Fruit fly (Drosophila melanogaster) whole organism, embryonic: ENCODE measurements around the gene CG44000.
A peak's percentile ranks its signal among the peaks of the same experiment; 100 is the strongest.

ENCODE experiments used
- B-H2 ChIP-seq: fragments of 200-800 bp; sonication (Bioruptor generic); optimal IDR thresholded peaks from 2 replicates; lab custom pipeline; 2018; ENCODE audit warnings: missing biosample characterization, mild to moderate bottlenecking, missing genetic modification characterization
- Bgb ChIP-seq: fragments of 200-800 bp; sonication (Bioruptor generic); IDR thresholded peaks from 2 replicates; pipeline ENCODE4 v1.3.6; 2022; ENCODE audit warnings: missing biosample characterization, missing genetic modification characterization; ENCODE audit not compliant: partially characterized antibody
- BtbVII ChIP-seq: fragments of 200-800 bp; sonication (Bioruptor generic); optimal IDR thresholded peaks from 3 replicates; lab custom pipeline; 2017; ENCODE audit warnings: missing biosample characterization, mild to moderate bottlenecking, missing genetic modification characterization
- CG11456 ChIP-seq: fragments of 200-800 bp; sonication (Bioruptor generic); IDR thresholded peaks from 3 replicates; pipeline ENCODE4 v1.3.6; 2022; ENCODE audit warnings: missing biosample characterization, missing genetic modification characterization
- CG13123 ChIP-seq: fragments of 200-800 bp; sonication (Bioruptor generic); optimal IDR thresholded peaks from 2 replicates; lab custom pipeline; 2016; ENCODE audit warnings: missing biosample characterization, missing genetic modification characterization
- CG14050 ChIP-seq: fragments of 200-800 bp; sonication (Bioruptor generic); IDR thresholded peaks from 3 replicates; pipeline ENCODE4 v1.3.6; 2022; ENCODE audit warnings: missing biosample characterization, missing genetic modification characterization
- CG14441 ChIP-seq: fragments of 200-800 bp; sonication (Bioruptor generic); IDR thresholded peaks from 2 replicates; pipeline ENCODE4 v1.3.6; 2022; ENCODE audit warnings: missing biosample characterization, missing genetic modification characterization
- CG1792 ChIP-seq: fragments of 200-800 bp; sonication (Bioruptor generic); optimal IDR thresholded peaks from 2 replicates; lab custom pipeline; 2016; ENCODE audit warnings: missing biosample characterization, missing genetic modification characterization
- CG18262 ChIP-seq: fragments of 200-800 bp; optimal IDR thresholded peaks from 3 replicates; lab custom pipeline; 2019; ENCODE audit warnings: missing biosample characterization, mild to moderate bottlenecking, missing genetic modification characterization, moderate library complexity
- CG2202 ChIP-seq: fragments of 200-800 bp; sonication (Bioruptor generic); optimal IDR thresholded peaks from 2 replicates; lab custom pipeline; 2018; ENCODE audit warnings: missing biosample characterization, mild to moderate bottlenecking, missing genetic modification characterization
- CG2712 ChIP-seq: fragments of 200-800 bp; optimal IDR thresholded peaks from 3 replicates; lab custom pipeline; 2019; ENCODE audit warnings: missing biosample characterization, mild to moderate bottlenecking, missing genetic modification characterization, moderate library complexity
- CG31365 ChIP-seq: fragments of 200-800 bp; sonication (Bioruptor generic); optimal IDR thresholded peaks from 2 replicates; lab custom pipeline; 2018; ENCODE audit warnings: missing biosample characterization, mild to moderate bottlenecking, missing genetic modification characterization
- CG31441 ChIP-seq: fragments of 200-800 bp; sonication (Bioruptor generic); IDR thresholded peaks from 2 replicates; pipeline ENCODE4 v1.3.6; 2022; ENCODE audit warnings: missing biosample characterization, missing genetic modification characterization
- CG3163 ChIP-seq: fragments of 200-800 bp; sonication (Bioruptor generic); optimal IDR thresholded peaks from 3 replicates; lab custom pipeline; 2016; ENCODE audit warnings: missing biosample characterization, missing genetic modification characterization
- CG4404 ChIP-seq: fragments of 200-800 bp; sonication (Bioruptor generic); IDR thresholded peaks from 2 replicates; pipeline ENCODE4 v1.3.6; 2022; ENCODE audit warnings: missing biosample characterization, missing genetic modification characterization
- CG6654 ChIP-seq: fragments of 200-800 bp; sonication (Bioruptor generic); optimal IDR thresholded peaks from 2 replicates; lab custom pipeline; 2017; ENCODE audit warnings: missing biosample characterization, mild to moderate bottlenecking, missing genetic modification characterization
- CG7556 ChIP-seq: fragments of 200-800 bp; sonication (Bioruptor generic); optimal IDR thresholded peaks from 2 replicates; lab custom pipeline; 2017; ENCODE audit warnings: missing biosample characterization, mild to moderate bottlenecking, missing genetic modification characterization
- CG7839 ChIP-seq: fragments of 200-800 bp; sonication (Bioruptor generic); optimal IDR thresholded peaks from 3 replicates; lab custom pipeline; 2018; ENCODE audit warnings: missing biosample characterization, mild to moderate bottlenecking, missing genetic modification characterization, moderate library complexity
- CG9817 ChIP-seq: fragments of 200-800 bp; sonication (Bioruptor generic); optimal IDR thresholded peaks from 2 replicates; lab custom pipeline; 2018; ENCODE audit warnings: missing biosample characterization, mild to moderate bottlenecking, missing genetic modification characterization, moderate library complexity
- D19A ChIP-seq: fragments of 200-800 bp; optimal IDR thresholded peaks from 3 replicates; lab custom pipeline; 2019; ENCODE audit warnings: missing biosample characterization, mild to moderate bottlenecking, missing genetic modification characterization, moderate library complexity
- Dll ChIP-seq: fragments of 200-800 bp; sonication (Bioruptor generic); IDR thresholded peaks from 4 replicates; pipeline ENCODE4 v1.3.6; 2022; ENCODE audit warnings: missing biosample characterization, missing genetic modification characterization; ENCODE audit not compliant: partially characterized antibody
- Dp ChIP-seq: fragments of 200-800 bp; sonication (Bioruptor generic); optimal IDR thresholded peaks from 2 replicates; lab custom pipeline; 2018; ENCODE audit warnings: missing biosample characterization, mild to moderate bottlenecking, missing genetic modification characterization, moderate library complexity
- E2f2 ChIP-seq: fragments of 200-800 bp; sonication (Bioruptor generic); IDR thresholded peaks from 2 replicates; pipeline ENCODE4 v1.3.6; 2022; ENCODE audit warnings: missing biosample characterization, missing genetic modification characterization
- Ets65A ChIP-seq: fragments of 200-800 bp; sonication (Bioruptor generic); peaks from one replicate; lab custom pipeline; 2016; ENCODE audit warnings: missing biosample characterization, missing genetic modification characterization
- HmgD ChIP-seq: fragments of 200-800 bp; sonication (Bioruptor generic); optimal IDR thresholded peaks from 3 replicates; lab custom pipeline; 2016; ENCODE audit warnings: missing biosample characterization, missing genetic modification characterization
- Hr51 ChIP-seq, 2 experiments: fragments of 200-800 bp; sonication (Bioruptor generic); optimal IDR thresholded peaks; 2 replicates in 1 of 2; 3 replicates in 1 of 2; lab custom pipeline; 2016 to 2018; ENCODE audit warnings: missing biosample characterization in 2 of 2, missing genetic modification characterization in 2 of 2, mild to moderate bottlenecking in 1 of 2, moderate library complexity in 1 of 2
- Myb ChIP-seq: fragments of 200-800 bp; sonication (Bioruptor generic); optimal IDR thresholded peaks from 2 replicates; lab custom pipeline; 2016; ENCODE audit warnings: missing biosample characterization, missing genetic modification characterization
- Nf-YA ChIP-seq: fragments of 200-800 bp; sonication (Bioruptor generic); IDR thresholded peaks from 2 replicates; pipeline ENCODE4 v1.3.6; 2022; ENCODE audit warnings: missing biosample characterization, missing genetic modification characterization
- Nf-YC ChIP-seq: fragments of 200-800 bp; optimal IDR thresholded peaks from 3 replicates; lab custom pipeline; 2019; ENCODE audit warnings: missing biosample characterization, mild to moderate bottlenecking, missing genetic modification characterization, moderate library complexity
- Scr ChIP-seq: fragments of 200-800 bp; sonication (Bioruptor generic); IDR thresholded peaks from 2 replicates; pipeline ENCODE4 v1.3.6; 2022; ENCODE audit warnings: missing biosample characterization, missing genetic modification characterization; ENCODE audit not compliant: partially characterized antibody
- Taf1 ChIP-seq: fragments of 200-800 bp; sonication (Bioruptor generic); IDR thresholded peaks from 2 replicates; pipeline ENCODE4 v1.3.6; 2022; ENCODE audit warnings: missing biosample characterization, missing genetic modification characterization
- Xbp1 ChIP-seq: fragments of 200-800 bp; sonication (Bioruptor generic); optimal IDR thresholded peaks from 3 replicates; lab custom pipeline; 2016; ENCODE audit warnings: missing biosample characterization, mild to moderate bottlenecking, missing genetic modification characterization
- ase ChIP-seq: fragments of 200-800 bp; sonication (Bioruptor generic); IDR thresholded peaks from 3 replicates; pipeline ENCODE4 v1.3.6; 2022; ENCODE audit warnings: missing biosample characterization, missing genetic modification characterization
- ato ChIP-seq: fragments of 200-800 bp; sonication (Bioruptor generic); IDR thresholded peaks from 2 replicates; pipeline ENCODE4 v1.3.6; 2022; ENCODE audit warnings: missing biosample characterization, missing genetic modification characterization; ENCODE audit not compliant: partially characterized antibody
- bbx ChIP-seq: fragments of 200-800 bp; sonication (Bioruptor generic); IDR thresholded peaks from 2 replicates; pipeline ENCODE4 v1.3.6; 2022; ENCODE audit warnings: missing biosample characterization, missing genetic modification characterization; ENCODE audit not compliant: partially characterized antibody
- bcd ChIP-seq: fragments of 200-800 bp; sonication (Bioruptor generic); optimal IDR thresholded peaks from 2 replicates; lab custom pipeline; 2017; ENCODE audit warnings: missing biosample characterization, mild to moderate bottlenecking, missing genetic modification characterization
- cad ChIP-seq: fragments of >200 bp; optimal IDR thresholded peaks from 2 replicates; lab custom pipeline; 2017; ENCODE audit warnings: missing biosample characterization, missing genetic modification characterization
- cato ChIP-seq: fragments of 200-800 bp; sonication (Bioruptor generic); optimal IDR thresholded peaks from 2 replicates; lab custom pipeline; 2016; ENCODE audit warnings: missing biosample characterization, missing genetic modification characterization, borderline replicate concordance
- ci ChIP-seq: fragments of 200-800 bp; sonication (Bioruptor generic); IDR thresholded peaks from 3 replicates; pipeline ENCODE4 v1.3.6; 2022; ENCODE audit warnings: missing biosample characterization, missing genetic modification characterization
- crc ChIP-seq: fragments of 200-800 bp; sonication (Bioruptor generic); optimal IDR thresholded peaks from 2 replicates; lab custom pipeline; 2016; ENCODE audit warnings: missing biosample characterization, missing genetic modification characterization
- fu2 ChIP-seq: fragments of 200-800 bp; sonication (Bioruptor generic); optimal IDR thresholded peaks from 2 replicates; lab custom pipeline; 2016; ENCODE audit warnings: missing biosample characterization, missing genetic modification characterization
- h ChIP-seq: fragments of >200 bp; optimal IDR thresholded peaks from 2 replicates; lab custom pipeline; 2017
- luna ChIP-seq: fragments of 200-800 bp; sonication (Bioruptor generic); optimal IDR thresholded peaks from 2 replicates; lab custom pipeline; 2016; ENCODE audit warnings: missing biosample characterization, missing genetic modification characterization
- maf-S ChIP-seq: fragments of 200-800 bp; sonication (Bioruptor generic); optimal IDR thresholded peaks from 2 replicates; lab custom pipeline; 2016; ENCODE audit warnings: missing biosample characterization, missing genetic modification characterization
- mld ChIP-seq: fragments of 200-800 bp; sonication (Bioruptor generic); IDR thresholded peaks from 3 replicates; pipeline ENCODE4 v1.3.6; 2022; ENCODE audit warnings: missing biosample characterization, missing genetic modification characterization; ENCODE audit not compliant: partially characterized antibody
- nom ChIP-seq: fragments of 200-800 bp; sonication (Bioruptor generic); optimal IDR thresholded peaks from 2 replicates; lab custom pipeline; 2017; ENCODE audit warnings: missing biosample characterization, missing genetic modification characterization, mild to moderate bottlenecking, moderate library complexity, missing genetic modification reagents
- stwl ChIP-seq: fragments of 200-800 bp; sonication (Bioruptor generic); optimal IDR thresholded peaks from 3 replicates; lab custom pipeline; 2018; ENCODE audit warnings: missing biosample characterization, mild to moderate bottlenecking, missing genetic modification characterization, moderate library complexity
- tap ChIP-seq: fragments of 200-800 bp; optimal IDR thresholded peaks from 3 replicates; lab custom pipeline; 2019; ENCODE audit warnings: missing biosample characterization, mild to moderate bottlenecking, missing genetic modification characterization, moderate library complexity
- tna ChIP-seq: fragments of 200-800 bp; sonication (Bioruptor generic); IDR thresholded peaks from 2 replicates; pipeline ENCODE4 v1.3.6; 2022; ENCODE audit warnings: missing biosample characterization, missing genetic modification characterization; ENCODE audit not compliant: partially characterized antibody
- toy ChIP-seq: fragments of 200-800 bp; sonication (Bioruptor generic); IDR thresholded peaks from 2 replicates; pipeline ENCODE4 v1.3.6; 2022; ENCODE audit warnings: missing biosample characterization, missing genetic modification characterization
- ttk ChIP-seq: fragments of 200-800 bp; sonication (Bioruptor generic); IDR thresholded peaks from 2 replicates; pipeline ENCODE4 v2.1.2; 2022; ENCODE audit warnings: missing biosample characterization, missing genetic modification characterization

The CG44000 gene

DNA sequence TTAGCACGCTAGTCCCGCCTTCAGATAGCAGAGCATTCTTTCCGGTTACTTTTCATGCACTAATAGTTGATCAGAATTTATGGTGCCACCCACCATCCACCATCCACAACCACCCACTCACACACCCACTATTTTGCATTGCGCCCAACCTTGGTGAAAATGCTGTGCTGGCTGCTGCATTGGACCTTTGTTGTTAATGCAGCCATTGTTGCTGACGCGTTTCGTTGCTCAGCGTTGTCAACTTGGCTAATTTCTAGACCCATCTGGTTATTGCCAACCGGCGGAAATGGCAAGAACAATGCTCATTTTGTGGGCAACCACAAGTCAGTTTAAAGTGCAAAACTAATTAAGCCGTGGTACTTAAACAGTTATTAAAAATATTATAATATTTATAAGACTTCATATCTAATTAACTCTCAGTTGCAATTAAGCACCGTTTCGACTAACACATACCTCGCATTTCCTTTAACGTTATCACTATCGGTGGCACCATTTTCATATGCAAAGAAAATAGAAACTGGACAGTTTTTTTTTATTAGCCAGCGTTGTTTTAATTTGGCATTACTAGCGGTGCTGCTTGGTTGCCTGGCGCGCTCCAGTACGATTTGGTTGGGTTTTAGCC, 45.7 kb downstream of the CG44000 start (continued):
- TF ChIP-seq mld (GFP tag; lab: Robert Waterston, UW) (no peak), BtbVII (GFP tag; lab: Kevin White, UChicago) (no peak), nom (GFP tag; lab: Kevin White, UChicago) (no peak), ttk (GFP tag; lab: Robert Waterston, UW) (no peak), stwl (tag; lab: Kevin White, UChicago) (no peak), Dll (GFP tag; lab: Robert Waterston, UW) (0 out of 4 replicates have a peak, but pooled peaks have one; percentile 41), HmgD (GFP tag; lab: Kevin White, UChicago) (no peak), tap (tag; lab: Kevin White, UChicago) (no peak), luna (GFP tag; lab: Kevin White, UChicago) (no peak), ato (GFP tag; lab: Robert Waterston, UW) (peak; percentile 53), CG4404 (GFP tag; lab: Robert Waterston, UW) (no peak), CG2712 (tag; lab: Kevin White, UChicago) (no peak), CG31365 (tag; lab: Kevin White, UChicago) (no peak), CG14050 (no peak), CG31441 (GFP tag; lab: Robert Waterston, UW) (no peak), Scr (peak; percentile 57), Xbp1 (GFP tag; lab: Kevin White, UChicago) (no peak), D19A (no peak), CG9817 (tag; lab: Kevin White, UChicago) (no peak), B-H2 (GFP tag; lab: Kevin White, UChicago) (no peak), CG11456 (no peak), crc (GFP tag; lab: Kevin White, UChicago) (no peak), bcd (GFP tag; lab: Kevin White, UChicago) (no peak), CG2202 (tag; lab: Kevin White, UChicago) (no peak), Nf-YC (tag; lab: Kevin White, UChicago) (no peak), Nf-YA (no peak), h (lab: Kevin White, UChicago) (no peak), Hr51 (GFP tag; optimal IDR thresholded peaks at IDR 0.05; lab: Kevin White, UChicago) (no peak), ase (no peak), maf-S (GFP tag; lab: Kevin White, UChicago) (no peak), CG3163 (no peak), E2f2 (GFP tag; lab: Robert Waterston, UW) (no peak), cato (no peak), CG7556 (GFP tag; lab: Kevin White, UChicago) (no peak), Bgb (GFP tag; lab: Robert Waterston, UW) (peak; percentile 53), tna (GFP tag; lab: Robert Waterston, UW) (peak; percentile 79), ci (GFP tag; lab: Robert Waterston, UW) (no peak), Myb (GFP tag; lab: Kevin White, UChicago) (no peak), CG18262 (no peak), CG6654 (GFP tag; lab: Kevin White, UChicago) (no peak), CG1792 (GFP tag; lab: Kevin White, UChicago) (no peak), Dp (GFP tag; lab: Kevin White, UChicago) (no peak), bbx (GFP tag; lab: Robert Waterston, UW) (peak; percentile 42; the same call in 1 of the 2 replicates), fu2 (GFP tag; lab: Kevin White, UChicago) (no peak), cad (no peak), toy (GFP tag; lab: Robert Waterston, UW) (no peak), CG14441 (GFP tag; lab: Robert Waterston, UW) (no peak), Ets65A (GFP tag; lab: Kevin White, UChicago) (peak; percentile 76), Taf1 (GFP tag; lab: Robert Waterston, UW) (no peak), CG13123 (GFP tag; lab: Kevin White, UChicago) (no peak), CG7839 (tag; lab: Kevin White, UChicago) (no peak)
